Fruit fly (Drosophila melanogaster) whole organism, embryonic: ENCODE measurements around the gene CG6040.

ENCODE experiments used
- Asciz ChIP-seq: fragments of 200-800 bp; sonication (Bioruptor generic); optimal IDR thresholded peaks from 2 replicates; lab custom pipeline; 2017; ENCODE audit warnings: missing biosample characterization, mild to moderate bottlenecking, missing genetic modification characterization, missing genetic modification reagents
- Atf6 ChIP-seq: fragments of 200-800 bp; sonication (Bioruptor generic); IDR thresholded peaks from 2 replicates; pipeline ENCODE4 v1.3.6; 2022; ENCODE audit warnings: missing biosample characterization, missing genetic modification characterization
- Awh ChIP-seq: fragments of 200-800 bp; sonication (Bioruptor generic); IDR thresholded peaks from 2 replicates; pipeline ENCODE4, ENCODE4 v1.3.6; 2022; ENCODE audit warnings: missing biosample characterization, missing genetic modification characterization
- CG10147 ChIP-seq: fragments of 200-800 bp; sonication (Bioruptor generic); optimal IDR thresholded peaks from 2 replicates; lab custom pipeline; 2019; ENCODE audit warnings: missing biosample characterization, mild to moderate bottlenecking, missing genetic modification characterization, moderate library complexity
- CG10366 ChIP-seq: fragments of 200-800 bp; sonication (Bioruptor generic); IDR thresholded peaks from 2 replicates; pipeline ENCODE4 v1.3.6; 2022; ENCODE audit warnings: missing biosample characterization, missing genetic modification characterization
- CG11247 ChIP-seq: fragments of 200-800 bp; sonication (Bioruptor generic); IDR thresholded peaks from 2 replicates; pipeline ENCODE4 v1.3.6; 2022; ENCODE audit warnings: missing biosample characterization, missing genetic modification characterization
- CG11504 ChIP-seq: fragments of 200-800 bp; sonication (Bioruptor generic); optimal IDR thresholded peaks from 3 replicates; lab custom pipeline; 2019; ENCODE audit warnings: missing biosample characterization, mild to moderate bottlenecking, missing genetic modification characterization, moderate library complexity
- CG11695 ChIP-seq: fragments of 200-800 bp; sonication (Bioruptor generic); IDR thresholded peaks from 3 replicates; pipeline ENCODE4 v1.3.6; 2022; ENCODE audit warnings: missing biosample characterization, missing genetic modification characterization
- CG12659 ChIP-seq: fragments of 200-800 bp; sonication (Bioruptor generic); optimal IDR thresholded peaks from 3 replicates; lab custom pipeline; 2017; ENCODE audit warnings: mild to moderate bottlenecking, missing biosample characterization, missing genetic modification reagents, missing genetic modification characterization
- CG13424 ChIP-seq: fragments of 200-800 bp; sonication (Bioruptor generic); optimal IDR thresholded peaks from 2 replicates; lab custom pipeline; 2019; ENCODE audit warnings: missing biosample characterization, mild to moderate bottlenecking, missing genetic modification characterization, moderate library complexity
- CG13775 ChIP-seq: fragments of 200-800 bp; sonication (Bioruptor generic); optimal IDR thresholded peaks from 3 replicates; lab custom pipeline; 2017; ENCODE audit warnings: missing biosample characterization, mild to moderate bottlenecking, missing genetic modification characterization
- CG13894 ChIP-seq: fragments of 200-800 bp; sonication (Bioruptor generic); optimal IDR thresholded peaks from 3 replicates; lab custom pipeline; 2018; ENCODE audit warnings: missing biosample characterization, mild to moderate bottlenecking, missing genetic modification characterization, moderate library complexity
- CG1603 ChIP-seq: fragments of 200-800 bp; sonication (Bioruptor generic); optimal IDR thresholded peaks from 2 replicates; lab custom pipeline; 2019; ENCODE audit warnings: missing biosample characterization, mild to moderate bottlenecking, missing genetic modification characterization, moderate library complexity
- CG17361 ChIP-seq: fragments of 200-800 bp; sonication (Bioruptor generic); IDR thresholded peaks from 3 replicates; pipeline ENCODE4 v1.3.6; 2022; ENCODE audit warnings: missing biosample characterization, missing genetic modification characterization
- CG17385 ChIP-seq: fragments of 200-800 bp; sonication (Bioruptor generic); optimal IDR thresholded peaks from 3 replicates; lab custom pipeline; 2018; ENCODE audit warnings: missing biosample characterization, mild to moderate bottlenecking, missing genetic modification characterization
- CG1792 ChIP-seq: fragments of 200-800 bp; sonication (Bioruptor generic); optimal IDR thresholded peaks from 2 replicates; lab custom pipeline; 2016; ENCODE audit warnings: missing biosample characterization, missing genetic modification characterization
- CG2678 ChIP-seq: fragments of 200-800 bp; sonication (Bioruptor generic); optimal IDR thresholded peaks from 3 replicates; lab custom pipeline; 2019; ENCODE audit warnings: missing biosample characterization, mild to moderate bottlenecking, missing genetic modification characterization, moderate library complexity
- CG2712 ChIP-seq: fragments of 200-800 bp; optimal IDR thresholded peaks from 3 replicates; lab custom pipeline; 2019; ENCODE audit warnings: missing biosample characterization, mild to moderate bottlenecking, missing genetic modification characterization, moderate library complexity
- CG3065 ChIP-seq: fragments of 200-800 bp; sonication (Bioruptor generic); optimal IDR thresholded peaks from 2 replicates; lab custom pipeline; 2016; ENCODE audit warnings: missing biosample characterization, missing genetic modification characterization
- CG31441 ChIP-seq: fragments of 200-800 bp; sonication (Bioruptor generic); IDR thresholded peaks from 2 replicates; pipeline ENCODE4 v1.3.6; 2022; ENCODE audit warnings: missing biosample characterization, missing genetic modification characterization
- CG43689 ChIP-seq: fragments of 200-800 bp; sonication (Bioruptor generic); IDR thresholded peaks from 2 replicates; pipeline ENCODE4 v1.3.6; 2022; ENCODE audit warnings: missing biosample characterization, missing genetic modification characterization
- CG4854 ChIP-seq: fragments of 200-800 bp; sonication (Bioruptor generic); optimal IDR thresholded peaks from 2 replicates; lab custom pipeline; 2016; ENCODE audit warnings: missing biosample characterization, missing genetic modification characterization, inconsistent platforms
- CG5953 ChIP-seq: fragments of 200-800 bp; sonication (Bioruptor generic); IDR thresholded peaks from 2 replicates; pipeline ENCODE4 v1.3.6; 2022; ENCODE audit warnings: missing biosample characterization, missing genetic modification characterization
- CG7556 ChIP-seq: fragments of 200-800 bp; sonication (Bioruptor generic); optimal IDR thresholded peaks from 2 replicates; lab custom pipeline; 2017; ENCODE audit warnings: missing biosample characterization, mild to moderate bottlenecking, missing genetic modification characterization
- CG7839 ChIP-seq: fragments of 200-800 bp; sonication (Bioruptor generic); optimal IDR thresholded peaks from 3 replicates; lab custom pipeline; 2018; ENCODE audit warnings: missing biosample characterization, mild to moderate bottlenecking, missing genetic modification characterization, moderate library complexity
- CG8388 ChIP-seq: fragments of 200-800 bp; sonication (Bioruptor generic); optimal IDR thresholded peaks from 2 replicates; lab custom pipeline; 2019; ENCODE audit warnings: missing biosample characterization, mild to moderate bottlenecking, missing genetic modification characterization, moderate library complexity
- CG8924 ChIP-seq: fragments of 200-800 bp; optimal IDR thresholded peaks from 3 replicates; lab custom pipeline; 2019; ENCODE audit warnings: missing biosample characterization, mild to moderate bottlenecking, missing genetic modification characterization, moderate library complexity
- H15 ChIP-seq: fragments of 200-800 bp; sonication (Bioruptor generic); IDR thresholded peaks from 3 replicates; pipeline ENCODE4 v1.3.6; 2022; ENCODE audit warnings: missing biosample characterization, missing genetic modification characterization
- Hsf ChIP-seq: fragments of 200-800 bp; sonication (Bioruptor generic); optimal IDR thresholded peaks from 3 replicates; lab custom pipeline; 2016; ENCODE audit warnings: missing biosample characterization, missing genetic modification characterization
- Lim3 ChIP-seq: fragments of 200-800 bp; sonication (Bioruptor generic); IDR thresholded peaks from 2 replicates; pipeline ENCODE4 v1.3.6; 2022; ENCODE audit warnings: missing biosample characterization, missing genetic modification characterization
- Med ChIP-seq: fragments of 200-800 bp; sonication (Bioruptor generic); peaks from one replicate; lab custom pipeline; 2016; ENCODE audit warnings: missing biosample characterization, missing genetic modification characterization, mild to moderate bottlenecking, inconsistent platforms, moderate library complexity
- NK7.1 ChIP-seq: fragments of 200-800 bp; sonication (Bioruptor generic); optimal IDR thresholded peaks from 3 replicates; lab custom pipeline; 2016; ENCODE audit warnings: missing biosample characterization, missing genetic modification characterization
- Nf-YA ChIP-seq: fragments of 200-800 bp; sonication (Bioruptor generic); IDR thresholded peaks from 2 replicates; pipeline ENCODE4 v1.3.6; 2022; ENCODE audit warnings: missing biosample characterization, missing genetic modification characterization
- PHDP ChIP-seq: fragments of 200-800 bp; sonication (Bioruptor generic); optimal IDR thresholded peaks from 3 replicates; lab custom pipeline; 2018; ENCODE audit warnings: missing biosample characterization, mild to moderate bottlenecking, missing genetic modification characterization, moderate library complexity
- az2 ChIP-seq: fragments of 200-800 bp; sonication (Bioruptor generic); optimal IDR thresholded peaks from 3 replicates; lab custom pipeline; 2016; ENCODE audit warnings: missing biosample characterization, missing genetic modification characterization
- disco-r ChIP-seq: fragments of 200-800 bp; sonication (Bioruptor generic); optimal IDR thresholded peaks from 2 replicates; lab custom pipeline; 2016; ENCODE audit warnings: missing biosample characterization, missing genetic modification characterization
- dmrt11E ChIP-seq: fragments of 200-800 bp; sonication (Bioruptor generic); optimal IDR thresholded peaks from 3 replicates; lab custom pipeline; 2018; ENCODE audit warnings: missing biosample characterization, mild to moderate bottlenecking, missing genetic modification characterization, moderate library complexity
- ems ChIP-seq: fragments of 200-800 bp; sonication (Bioruptor generic); optimal IDR thresholded peaks from 3 replicates; lab custom pipeline; 2016; ENCODE audit warnings: missing biosample characterization, missing genetic modification characterization
- ewg ChIP-seq: fragments of 200-800 bp; sonication (Bioruptor generic); optimal IDR thresholded peaks from 3 replicates; lab custom pipeline; 2017; ENCODE audit warnings: mild to moderate bottlenecking, missing biosample characterization, missing genetic modification reagents, missing genetic modification characterization
- exex ChIP-seq: fragments of 200-800 bp; sonication (Bioruptor generic); optimal IDR thresholded peaks from 4 replicates; lab custom pipeline; 2018; ENCODE audit warnings: missing biosample characterization, mild to moderate bottlenecking, missing genetic modification characterization, moderate library complexity
- gcm ChIP-seq: fragments of 200-800 bp; sonication (Bioruptor generic); optimal IDR thresholded peaks from 2 replicates; lab custom pipeline; 2019; ENCODE audit warnings: missing biosample characterization, mild to moderate bottlenecking, missing genetic modification characterization, moderate library complexity
- gem ChIP-seq: fragments of 200-800 bp; sonication (Bioruptor generic); optimal IDR thresholded peaks from 2 replicates; lab custom pipeline; 2019; ENCODE audit warnings: missing biosample characterization, mild to moderate bottlenecking, missing genetic modification characterization, moderate library complexity
- grau ChIP-seq: fragments of 200-800 bp; optimal IDR thresholded peaks from 3 replicates; lab custom pipeline; 2019; ENCODE audit warnings: missing biosample characterization, mild to moderate bottlenecking, missing genetic modification characterization, moderate library complexity
- org-1 ChIP-seq: fragments of 200-800 bp; sonication (Bioruptor generic); optimal IDR thresholded peaks from 2 replicates; lab custom pipeline; 2017; ENCODE audit warnings: missing biosample characterization, missing genetic modification characterization
- peb ChIP-seq: fragments of 200-800 bp; sonication (Bioruptor generic); IDR thresholded peaks from 2 replicates; pipeline ENCODE4 v1.3.6; 2022; ENCODE audit warnings: missing biosample characterization, missing genetic modification characterization
- pnt ChIP-seq: fragments of 200-800 bp; sonication (Bioruptor generic); optimal IDR thresholded peaks from 3 replicates; lab custom pipeline; 2016; ENCODE audit warnings: missing biosample characterization, missing genetic modification characterization
- rib ChIP-seq: fragments of 200-800 bp; sonication (Bioruptor generic); IDR thresholded peaks from 2 replicates; pipeline ENCODE4 v1.3.6; 2022; ENCODE audit warnings: missing biosample characterization, missing genetic modification characterization
- sisA ChIP-seq: fragments of 200-800 bp; sonication (Bioruptor generic); IDR thresholded peaks from 2 replicates; pipeline ENCODE4 v1.3.6; 2022; ENCODE audit warnings: missing biosample characterization, missing genetic modification characterization
- slbo ChIP-seq: fragments of 200-800 bp; sonication (Bioruptor generic); IDR thresholded peaks from 2 replicates; pipeline ENCODE4 v1.3.6; 2022; ENCODE audit warnings: missing biosample characterization, missing genetic modification characterization
- so ChIP-seq: fragments of 200-800 bp; sonication (Bioruptor generic); IDR thresholded peaks from 3 replicates; pipeline ENCODE4 v1.3.6; 2022; ENCODE audit warnings: missing biosample characterization, missing genetic modification characterization
- stc ChIP-seq: fragments of 200-800 bp; sonication (Bioruptor generic); IDR thresholded peaks from 2 replicates; pipeline ENCODE4 v1.3.6; 2022; ENCODE audit warnings: missing biosample characterization, missing genetic modification characterization
- unpg ChIP-seq: fragments of 200-800 bp; sonication (Bioruptor generic); optimal IDR thresholded peaks from 3 replicates; lab custom pipeline; 2018; ENCODE audit warnings: missing biosample characterization, mild to moderate bottlenecking, missing genetic modification characterization, moderate library complexity

The CG6040 gene

dm6 chr3R:19105821-19106220 lies 9.1 kb downstream of the CG6040 start (continued):
- TF ChIP-seq CG11504 (tag; lab: Kevin White, UChicago) = peak; percentile 60
- peak; percentile 72 for TF ChIP-seq CG2712 (tag; lab: Kevin White, UChicago)
- TF ChIP-seq unpg (GFP tag; lab: Kevin White, UChicago) = peak; percentile 62
- TF ChIP-seq slbo (GFP tag; lab: Robert Waterston, UW) = no peak
- peak; percentile 19 for TF ChIP-seq CG8924 (tag; lab: Kevin White, UChicago)
- TF ChIP-seq gcm (GFP tag; lab: Kevin White, UChicago) = peak; percentile 32
- TF ChIP-seq CG11247 (GFP tag; lab: Robert Waterston, UW) = no peak
- TF ChIP-seq pnt (GFP tag; lab: Kevin White, UChicago) = no peak
- TF ChIP-seq Med (GFP tag; lab: Kevin White, UChicago) = peak; percentile 10
- no peak for TF ChIP-seq Lim3 (GFP tag; lab: Robert Waterston, UW)
- no peak for TF ChIP-seq disco-r (GFP tag; lab: Kevin White, UChicago)
- TF ChIP-seq ems (GFP tag; lab: Kevin White, UChicago) = no peak
- no peak for TF ChIP-seq rib (GFP tag; lab: Robert Waterston, UW)
- peak; percentile 57 for TF ChIP-seq Asciz
- TF ChIP-seq sisA (GFP tag; lab: Robert Waterston, UW) = peak; percentile 47
- peak; percentile 29 for TF ChIP-seq CG13424 (tag; lab: Kevin White, UChicago)
- peak; percentile 46; the same call in 1 of the 3 replicates for TF ChIP-seq CG17361 (GFP tag; lab: Robert Waterston, UW)
- TF ChIP-seq CG10147 (GFP tag; lab: Kevin White, UChicago) = no peak
- TF ChIP-seq CG11695 (GFP tag; lab: Robert Waterston, UW) = no peak
- no peak for TF ChIP-seq CG17385 (GFP tag; lab: Kevin White, UChicago)
- no peak for TF ChIP-seq NK7.1 (GFP tag; lab: Kevin White, UChicago)
- TF ChIP-seq gem (tag; lab: Kevin White, UChicago) = peak; percentile 72
- no peak for TF ChIP-seq Awh
- TF ChIP-seq CG3065 (GFP tag; lab: Kevin White, UChicago) = no peak
- 0 out of 2 replicates have a peak, but pooled peaks have one; percentile 28 for TF ChIP-seq peb
- peak; percentile 53 for TF ChIP-seq CG1603
- peak; percentile 58 for TF ChIP-seq CG31441 (GFP tag; lab: Robert Waterston, UW)
- peak; percentile 30; the same call in 1 of the 2 replicates for TF ChIP-seq CG10366 (GFP tag; lab: Robert Waterston, UW)
- TF ChIP-seq stc (GFP tag; lab: Robert Waterston, UW) = peak; percentile 19; the same call in 1 of the 2 replicates
- TF ChIP-seq CG7839 (tag; lab: Kevin White, UChicago) = peak; percentile 44
- TF ChIP-seq CG1792 (GFP tag; lab: Kevin White, UChicago) = no peak
- peak; percentile 57 for TF ChIP-seq CG8388
- TF ChIP-seq dmrt11E (tag; lab: Kevin White, UChicago) = peak; percentile 67
- peak; percentile 9 for TF ChIP-seq CG12659 (GFP tag; lab: Kevin White, UChicago)
- peak; percentile 27 for TF ChIP-seq ewg (GFP tag; lab: Kevin White, UChicago)
- TF ChIP-seq CG43689 (GFP tag; lab: Robert Waterston, UW) = no peak
- TF ChIP-seq so (GFP tag; lab: Robert Waterston, UW) = no peak
- TF ChIP-seq CG4854 (GFP tag; lab: Kevin White, UChicago) = no peak
- peak; percentile 14 for TF ChIP-seq CG2678
- TF ChIP-seq exex (tag; lab: Kevin White, UChicago) = no peak
- peak; percentile 57 for TF ChIP-seq CG5953 (GFP tag; lab: Robert Waterston, UW)
- peak; percentile 25 for TF ChIP-seq az2
- TF ChIP-seq CG13775 (GFP tag; lab: Kevin White, UChicago) = peak; percentile 2
- TF ChIP-seq grau = peak; percentile 27
- no peak for TF ChIP-seq Nf-YA (GFP tag; lab: Robert Waterston, UW)
- TF ChIP-seq org-1 (GFP tag; lab: Kevin White, UChicago) = no peak
- no peak for TF ChIP-seq CG13894
- no peak for TF ChIP-seq H15 (GFP tag; lab: Robert Waterston, UW)
- TF ChIP-seq Hsf = peak; percentile 24
- TF ChIP-seq PHDP = peak; percentile 34
- no peak for TF ChIP-seq CG7556
- no peak for TF ChIP-seq Atf6
